Fruit fly (Drosophila melanogaster) whole organism, embryonic: ENCODE results near the gene Scgbeta.

Experiments used
- Atf3 ChIP-seq: fragments of 200-800 bp; sonication (Bioruptor generic); optimal IDR thresholded peaks from 3 replicates; lab custom pipeline; 2016; ENCODE audit warnings: missing biosample characterization, missing genetic modification characterization
- Bteb2 ChIP-seq: fragments of 200-800 bp; sonication (Bioruptor generic); optimal IDR thresholded peaks from 2 replicates; lab custom pipeline; 2016; ENCODE audit warnings: missing biosample characterization, missing genetic modification characterization
- CG10209 ChIP-seq: fragments of 200-800 bp; sonication (Bioruptor generic); optimal IDR thresholded peaks from 3 replicates; lab custom pipeline; 2017; ENCODE audit warnings: missing biosample characterization, mild to moderate bottlenecking, missing genetic modification characterization, missing genetic modification reagents
- CG16779 ChIP-seq: fragments of 200-800 bp; sonication (Bioruptor generic); IDR thresholded peaks from 2 replicates; pipeline ENCODE4 v1.3.6; 2022; ENCODE audit warnings: missing biosample characterization, missing genetic modification characterization
- CG16813 ChIP-seq: fragments of 200-800 bp; sonication (Bioruptor generic); IDR thresholded peaks from 3 replicates; pipeline ENCODE4 v1.3.6; 2022; ENCODE audit warnings: missing biosample characterization, missing genetic modification characterization; ENCODE audit not compliant: partially characterized antibody
- CG16863 ChIP-seq: fragments of 200-800 bp; sonication (Bioruptor generic); optimal IDR thresholded peaks from 3 replicates; lab custom pipeline; 2016; ENCODE audit warnings: missing biosample characterization, missing genetic modification characterization
- CG18599 ChIP-seq: fragments of 200-800 bp; sonication (Bioruptor generic); optimal IDR thresholded peaks from 3 replicates; lab custom pipeline; 2017; ENCODE audit warnings: missing biosample characterization, missing genetic modification characterization, mild to moderate bottlenecking, moderate library complexity, missing genetic modification reagents
- CG2202 ChIP-seq: fragments of 200-800 bp; sonication (Bioruptor generic); optimal IDR thresholded peaks from 2 replicates; lab custom pipeline; 2018; ENCODE audit warnings: missing biosample characterization, mild to moderate bottlenecking, missing genetic modification characterization
- CG2678 ChIP-seq: fragments of 200-800 bp; sonication (Bioruptor generic); optimal IDR thresholded peaks from 3 replicates; lab custom pipeline; 2019; ENCODE audit warnings: missing biosample characterization, mild to moderate bottlenecking, missing genetic modification characterization, moderate library complexity
- CG32772 ChIP-seq: fragments of 200-800 bp; sonication (Bioruptor generic); IDR thresholded peaks from 2 replicates; pipeline ENCODE4 v1.3.6; 2022; ENCODE audit warnings: missing biosample characterization, missing genetic modification characterization
- CG4730 ChIP-seq: fragments of 200-800 bp; sonication (Bioruptor generic); IDR thresholded peaks from 2 replicates; pipeline ENCODE4 v1.3.6; 2022; ENCODE audit warnings: missing biosample characterization, missing genetic modification characterization
- CG6272 ChIP-seq: fragments of 200-800 bp; sonication (Bioruptor generic); IDR thresholded peaks from 2 replicates; pipeline ENCODE4 v1.3.6; 2022; ENCODE audit warnings: missing biosample characterization, missing genetic modification characterization
- CG6791 ChIP-seq: fragments of 200-800 bp; sonication (Bioruptor generic); IDR thresholded peaks from 3 replicates; pipeline ENCODE4 v1.3.6; 2022; ENCODE audit warnings: missing biosample characterization, missing genetic modification characterization; ENCODE audit not compliant: partially characterized antibody
- CG7963 ChIP-seq: fragments of 200-800 bp; sonication (Bioruptor generic); IDR thresholded peaks from 3 replicates; pipeline ENCODE4 v1.3.6; 2022; ENCODE audit warnings: missing biosample characterization, missing genetic modification characterization; ENCODE audit not compliant: partially characterized antibody
- CG7987 ChIP-seq: fragments of 200-800 bp; sonication (Bioruptor generic); optimal IDR thresholded peaks from 2 replicates; lab custom pipeline; 2018; ENCODE audit warnings: missing biosample characterization, mild to moderate bottlenecking, missing genetic modification characterization, moderate library complexity
- CG8281 ChIP-seq: fragments of 200-800 bp; sonication (Bioruptor generic); optimal IDR thresholded peaks from 2 replicates; lab custom pipeline; 2018; ENCODE audit warnings: missing biosample characterization, mild to moderate bottlenecking, missing genetic modification characterization, moderate library complexity
- CG8765 ChIP-seq: fragments of 200-800 bp; sonication (Bioruptor generic); IDR thresholded peaks from 2 replicates; pipeline ENCODE4 v1.3.6; 2022; ENCODE audit warnings: missing biosample characterization, missing genetic modification characterization
- CG9609 ChIP-seq: fragments of 200-800 bp; sonication (Bioruptor generic); optimal IDR thresholded peaks from 3 replicates; lab custom pipeline; 2016; ENCODE audit warnings: missing biosample characterization, missing genetic modification characterization
- Camta ChIP-seq: fragments of 200-800 bp; sonication (Bioruptor generic); optimal IDR thresholded peaks from 2 replicates; lab custom pipeline; 2016; ENCODE audit warnings: missing biosample characterization, missing genetic modification characterization
- CkIIα-i1 ChIP-seq: fragments of 200-800 bp; sonication (Bioruptor generic); IDR thresholded peaks from 2 replicates; pipeline ENCODE4 v1.3.6; 2022; ENCODE audit warnings: missing biosample characterization, missing genetic modification characterization
- Doc3 ChIP-seq: fragments of 200-800 bp; sonication (Bioruptor generic); IDR thresholded peaks from 3 replicates; pipeline ENCODE4 v1.3.6; 2022; ENCODE audit warnings: missing biosample characterization, missing genetic modification characterization; ENCODE audit not compliant: partially characterized antibody
- HLH4C ChIP-seq: fragments of 200-800 bp; sonication (Bioruptor generic); IDR thresholded peaks from 3 replicates; pipeline ENCODE4 v1.3.6; 2022; ENCODE audit warnings: missing biosample characterization, missing genetic modification characterization; ENCODE audit not compliant: partially characterized antibody
- Med ChIP-seq: fragments of 200-800 bp; sonication (Bioruptor generic); peaks from one replicate; lab custom pipeline; 2016; ENCODE audit warnings: missing biosample characterization, missing genetic modification characterization, mild to moderate bottlenecking, inconsistent platforms, moderate library complexity
- Mes4 ChIP-seq: fragments of 200-800 bp; sonication (Bioruptor generic); optimal IDR thresholded peaks from 2 replicates; lab custom pipeline; 2016; ENCODE audit warnings: missing biosample characterization, missing genetic modification characterization
- Sin3A ChIP-seq: fragments of >200 bp; optimal IDR thresholded peaks from 2 replicates; lab custom pipeline; 2018
- Stat92E ChIP-seq, 3 experiments: fragments of >200 bp in 2 of 3; fragments of 200-800 bp in 1 of 3; sonication (Bioruptor generic) in 1 of 3; optimal IDR thresholded peaks; 2 replicates each; lab custom pipeline; 2017 to 2019; ENCODE audit warnings: missing biosample characterization in 3 of 3, missing genetic modification characterization in 3 of 3, mild to moderate bottlenecking in 1 of 3, moderate library complexity in 1 of 3
- TFAM ChIP-seq: fragments of 200-800 bp; sonication (Bioruptor generic); optimal IDR thresholded peaks from 2 replicates; lab custom pipeline; 2017; ENCODE audit warnings: missing biosample characterization, missing genetic modification characterization, inconsistent platforms
- Usf ChIP-seq: fragments of 200-800 bp; sonication (Bioruptor generic); optimal IDR thresholded peaks from 2 replicates; lab custom pipeline; 2017; ENCODE audit warnings: missing genotype, missing biosample characterization, missing genetic modification characterization
- Xrp1 ChIP-seq: fragments of 200-800 bp; sonication (Bioruptor generic); IDR thresholded peaks from 2 replicates; pipeline ENCODE4 v1.3.6; 2022; ENCODE audit warnings: missing biosample characterization, missing genetic modification characterization
- ac ChIP-seq: fragments of 200-800 bp; sonication (Bioruptor generic); optimal IDR thresholded peaks from 3 replicates; lab custom pipeline; 2017; ENCODE audit warnings: missing biosample characterization, mild to moderate bottlenecking, missing genetic modification characterization
- al ChIP-seq: fragments of 200-800 bp; sonication (Bioruptor generic); IDR thresholded peaks from 2 replicates; pipeline ENCODE4 v1.3.6; 2022; ENCODE audit warnings: missing biosample characterization, missing genetic modification characterization
- btn ChIP-seq: fragments of 200-800 bp; sonication (Bioruptor generic); optimal IDR thresholded peaks from 2 replicates; lab custom pipeline; 2016; ENCODE audit warnings: missing biosample characterization, missing genetic modification characterization
- danr ChIP-seq: fragments of 200-800 bp; sonication (Bioruptor generic); IDR thresholded peaks from 2 replicates; pipeline ENCODE4 v1.3.6; 2022; ENCODE audit warnings: missing biosample characterization, missing genetic modification characterization
- dimm ChIP-seq: fragments of 200-800 bp; sonication (Bioruptor generic); IDR thresholded peaks from 2 replicates; pipeline ENCODE4 v1.3.6; 2022; ENCODE audit warnings: missing biosample characterization, missing genetic modification characterization
- fru ChIP-seq: fragments of >200 bp; optimal IDR thresholded peaks from 2 replicates; lab custom pipeline; 2017
- inv ChIP-seq: fragments of 200-800 bp; sonication (Bioruptor generic); IDR thresholded peaks from 2 replicates; pipeline ENCODE4 v1.3.6; 2022; ENCODE audit warnings: missing biosample characterization, missing genetic modification characterization; ENCODE audit not compliant: partially characterized antibody
- jumu ChIP-seq: fragments of 200-800 bp; sonication (Bioruptor generic); optimal IDR thresholded peaks from 3 replicates; lab custom pipeline; 2016; ENCODE audit warnings: missing biosample characterization, missing genetic modification characterization
- lab ChIP-seq: fragments of 200-800 bp; sonication (Bioruptor generic); optimal IDR thresholded peaks from 3 replicates; lab custom pipeline; 2017; ENCODE audit warnings: missing biosample characterization, missing genetic modification characterization, mild to moderate bottlenecking, moderate library complexity, missing genetic modification reagents
- lbe ChIP-seq: fragments of 200-800 bp; sonication (Bioruptor generic); optimal IDR thresholded peaks from 2 replicates; lab custom pipeline; 2016; ENCODE audit warnings: missing biosample characterization, mild to moderate bottlenecking, missing genetic modification characterization
- lov ChIP-seq, 2 experiments: fragments of 200-800 bp in 1 of 2; fragments of >200 bp in 1 of 2; sonication (Bioruptor generic) in 1 of 2; IDR thresholded peaks in 1 of 2; optimal IDR thresholded peaks in 1 of 2; 2 replicates in 1 of 2; 3 replicates in 1 of 2; pipeline versions ENCODE4 v1.3.6 to Lab custom; 2017 to 2022; ENCODE audit warnings: missing biosample characterization in 1 of 2, missing genetic modification characterization in 1 of 2
- onecut ChIP-seq: fragments of 200-800 bp; sonication (Bioruptor generic); IDR thresholded peaks from 2 replicates; pipeline ENCODE4 v1.3.6; 2022; ENCODE audit warnings: missing biosample characterization, missing genetic modification characterization
- p53 ChIP-seq: fragments of 200-800 bp; sonication (Bioruptor generic); optimal IDR thresholded peaks from 2 replicates; lab custom pipeline; 2016; ENCODE audit warnings: missing biosample characterization, missing genetic modification characterization
- schlank ChIP-seq: fragments of 200-800 bp; sonication (Bioruptor generic); optimal IDR thresholded peaks from 2 replicates; lab custom pipeline; 2018; ENCODE audit warnings: missing biosample characterization, mild to moderate bottlenecking, missing genetic modification characterization
- sens-2 ChIP-seq: fragments of 200-800 bp; sonication (Bioruptor generic); IDR thresholded peaks from 2 replicates; pipeline ENCODE4 v1.3.6; 2022; ENCODE audit warnings: missing biosample characterization, missing genetic modification characterization
- sim ChIP-seq: fragments of 200-800 bp; sonication (Bioruptor generic); IDR thresholded peaks from 2 replicates; pipeline ENCODE4 v1.3.6; 2022; ENCODE audit warnings: missing biosample characterization, missing genetic modification characterization
- tin ChIP-seq: fragments of 200-800 bp; sonication (Bioruptor generic); optimal IDR thresholded peaks from 3 replicates; lab custom pipeline; 2016; ENCODE audit warnings: missing biosample characterization, missing genetic modification characterization
- trem ChIP-seq: fragments of 200-800 bp; optimal IDR thresholded peaks from 3 replicates; lab custom pipeline; 2019; ENCODE audit warnings: missing biosample characterization, mild to moderate bottlenecking, missing genetic modification characterization, moderate library complexity
- trh ChIP-seq: fragments of 200-800 bp; sonication (Bioruptor generic); optimal IDR thresholded peaks from 2 replicates; lab custom pipeline; 2016; ENCODE audit warnings: missing biosample characterization, missing genetic modification characterization
- zen2 ChIP-seq: fragments of 200-800 bp; sonication (Bioruptor generic); IDR thresholded peaks from 3 replicates; pipeline ENCODE4 v1.3.6; 2022; ENCODE audit warnings: missing biosample characterization, missing genetic modification characterization; ENCODE audit not compliant: partially characterized antibody
- zf30C ChIP-seq: fragments of 200-800 bp; sonication (Bioruptor generic); optimal IDR thresholded peaks from 3 replicates; lab custom pipeline; 2018; ENCODE audit warnings: missing biosample characterization, mild to moderate bottlenecking, missing genetic modification characterization

Gene Scgbeta

dm6 chr3R:12402935-12403334, 19.3 kb downstream of the Scgbeta start (continued):
- TF ChIP-seq CG2678 (tag; lab: Kevin White, UChicago), result peak; percentile 99
- TF ChIP-seq CG9609 (GFP tag; lab: Kevin White, UChicago), result peak; percentile 91
- TF ChIP-seq trem (tag; lab: Kevin White, UChicago), result peak; percentile 98
- TF ChIP-seq CkIIα-i1, result peak; percentile 71; the same call in 1 of the 2 replicates
- TF ChIP-seq CG7987, result peak; percentile 96
- TF ChIP-seq dimm (GFP tag; lab: Robert Waterston, UW), result peak; percentile 86
- TF ChIP-seq schlank (tag; lab: Kevin White, UChicago), result peak; percentile 94
- peak; percentile 99 for TF ChIP-seq Xrp1 (GFP tag; lab: Robert Waterston, UW)
- TF ChIP-seq HLH4C, result 0 out of 3 replicates have a peak, but pooled peaks have one; percentile 40
- TF ChIP-seq onecut (GFP tag; lab: Robert Waterston, UW), result peak; percentile 97
- TF ChIP-seq Mes4 (GFP tag; lab: Kevin White, UChicago), result peak; percentile 93
- no peak for TF ChIP-seq inv (GFP tag; lab: Robert Waterston, UW)
- peak; percentile 97 for TF ChIP-seq CG2202 (tag; lab: Kevin White, UChicago)
- TF ChIP-seq jumu, result peak; percentile 88
- TF ChIP-seq CG32772 (GFP tag; lab: Robert Waterston, UW), result peak; percentile 88
- peak; percentile 96 for TF ChIP-seq Camta
- TF ChIP-seq CG16863 (GFP tag; lab: Kevin White, UChicago), result peak; percentile 93
- TF ChIP-seq al (GFP tag; lab: Robert Waterston, UW), result peak; percentile 87
- peak; percentile 95 for TF ChIP-seq ac (GFP tag; lab: Kevin White, UChicago)
- 0 out of 3 replicates have a peak, but pooled peaks have one; percentile 17 for TF ChIP-seq zen2 (GFP tag; lab: Robert Waterston, UW)
- peak; percentile 94 for TF ChIP-seq TFAM
- no peak for TF ChIP-seq CG7963 (GFP tag; lab: Robert Waterston, UW)
- TF ChIP-seq CG6272 (GFP tag; lab: Robert Waterston, UW), result peak; percentile 73
- peak; percentile 99 for TF ChIP-seq Med (GFP tag; lab: Kevin White, UChicago)
- 0 out of 3 replicates have a peak, but pooled peaks have one; percentile 44 for TF ChIP-seq Doc3 (GFP tag; lab: Robert Waterston, UW)
- peak; percentile 99 for TF ChIP-seq CG18599
- TF ChIP-seq lab (GFP tag; lab: Kevin White, UChicago), result peak; percentile 98
- peak; percentile 91 for TF ChIP-seq trh (GFP tag; lab: Kevin White, UChicago)
- TF ChIP-seq CG10209 (GFP tag; lab: Kevin White, UChicago), result peak; percentile 97
- peak in 1 of 3 experiments; percentile 95 for TF ChIP-seq Stat92E (GFP tag; optimal IDR thresholded peaks at IDR 0.05; lab: Kevin White, UChicago)
- TF ChIP-seq danr (GFP tag; lab: Robert Waterston, UW), result peak; percentile 87; the same call in 1 of the 2 replicates
- no peak for TF ChIP-seq fru (lab: Kevin White, UChicago)
- TF ChIP-seq Sin3A, result no peak
- TF ChIP-seq sens-2 (GFP tag; lab: Robert Waterston, UW), result peak; percentile 97
- peak; percentile 93 for TF ChIP-seq Usf
- TF ChIP-seq btn (GFP tag; lab: Kevin White, UChicago), result peak; percentile 98
- TF ChIP-seq sim (GFP tag; lab: Robert Waterston, UW), result peak; percentile 98
- peak; percentile 91 for TF ChIP-seq CG8765
- 0 out of 3 replicates have a peak, but pooled peaks have one; percentile 32 for TF ChIP-seq CG16813 (GFP tag; lab: Robert Waterston, UW)
- TF ChIP-seq Bteb2, result peak; percentile 96
- peak; percentile 91 for TF ChIP-seq CG8281 (tag; lab: Kevin White, UChicago)
- TF ChIP-seq lbe, result peak; percentile 97
- TF ChIP-seq CG6791 (GFP tag; lab: Robert Waterston, UW), result no peak
- TF ChIP-seq p53, result peak; percentile 80
- peak; percentile 92 for TF ChIP-seq Atf3 (GFP tag; lab: Kevin White, UChicago)
- TF ChIP-seq CG4730 (GFP tag; lab: Robert Waterston, UW), result peak; percentile 86
- TF ChIP-seq CG16779 (GFP tag; lab: Robert Waterston, UW), result peak; percentile 92
- TF ChIP-seq tin (GFP tag; lab: Kevin White, UChicago), result peak; percentile 100
- TF ChIP-seq lov (optimal IDR thresholded peaks at IDR 0.05; lab: Kevin White, UChicago), result no peak
- peak; percentile 98 for TF ChIP-seq lov (GFP tag; IDR thresholded peaks at IDR 0.05; lab: Robert Waterston, UW)
- TF ChIP-seq zf30C (GFP tag; lab: Kevin White, UChicago), result peak; percentile 39
